Worm (Caenorhabditis elegans): ENCODE measurements around the gene gur-4.

gur-4 gene

ce11 chrII:14060885-14061284 is 43.7 kb upstream of the gur-4 start:
- TF ChIP-seq atf-7 (tag; optimal IDR thresholded peaks at IDR 0.05), result no peak
- peak; percentile 38; the same call in 1 of the 2 replicates for TF ChIP-seq egrh-3 (GFP tag; IDR thresholded peaks at IDR 0.05)

ce11 chrII:14063044-14063500 is 41.5 kb upstream of the gur-4 start, which contains the start of gene lem-2:
lem-2 (plus strand) TSS chrII:14063450.
- TF ChIP-seq snpc-1.3 (tag; optimal IDR thresholded peaks at IDR 0.05; ENCODE audit: insufficient read depth) (no peak), chd-7 (tag; optimal IDR thresholded peaks at IDR 0.05) (no peak), mes-4 (tag; optimal IDR thresholded peaks at IDR 0.05) (no peak), cebp-2 (GFP tag; IDR thresholded peaks at IDR 0.05) (no peak), madf-8 (GFP tag; conservative IDR thresholded peaks at IDR 0.05) (no peak; the same call in 1 of the 2 replicates), ceh-58 (GFP tag; IDR thresholded peaks at IDR 0.05) (no peak), mcd-1 (GFP tag; IDR thresholded peaks at IDR 0.05) (peak; percentile 94), unc-62 (GFP tag; optimal IDR thresholded peaks at IDR 0.05) (no peak), ccch-3 (GFP tag; optimal IDR thresholded peaks at IDR 0.05) (no peak), sea-2 (GFP tag; IDR thresholded peaks at IDR 0.05) (no peak), athp-1 (tag; optimal IDR thresholded peaks at IDR 0.05) (peak; percentile 40), nhr-120 (GFP tag; IDR thresholded peaks at IDR 0.05) (no peak), snpc-3.4 (tag; optimal IDR thresholded peaks at IDR 0.05) (no peak), madf-10 (tag; optimal IDR thresholded peaks at IDR 0.05) (peak; percentile 68), pbrm-1 (GFP tag; IDR thresholded peaks at IDR 0.05) (peak; percentile 64; the same call in 1 of the 2 replicates), ztf-6 (GFP tag; IDR thresholded peaks at IDR 0.05) (no peak), rec-8 (tag; optimal IDR thresholded peaks at IDR 0.05) (peak in 1 of 2 experiments; percentile 51), Y53F4B.3 (GFP tag; IDR thresholded peaks at IDR 0.05) (no peak), dox-1 (GFP tag; IDR thresholded peaks at IDR 0.05) (peak; percentile 80), F57A8.1 (GFP tag; optimal IDR thresholded peaks at IDR 0.05) (no peak), ztf-3 (GFP tag; optimal IDR thresholded peaks at IDR 0.05) (no peak), hlh-12 (tag; optimal IDR thresholded peaks at IDR 0.05) (no peak), hlh-26 (GFP tag; conservative IDR thresholded peaks at IDR 0.05) (no peak), nfya-2 (GFP tag; IDR thresholded peaks at IDR 0.05) (no peak), unc-130 (GFP tag; optimal IDR thresholded peaks at IDR 0.05) (peak; percentile 80), lag-1 (GFP tag; IDR thresholded peaks at IDR 0.05) (no peak), hmg-20 (GFP tag; IDR thresholded peaks at IDR 0.05) (no peak), ztf-25 (GFP tag; IDR thresholded peaks at IDR 0.05) (no peak), ceh-40 (GFP tag; IDR thresholded peaks at IDR 0.05) (no peak), ZK185.1 (tag; optimal IDR thresholded peaks at IDR 0.05; ENCODE audit: poor library complexity, severe bottlenecking) (no peak), attf-5 (GFP tag; optimal IDR thresholded peaks at IDR 0.05) (peak; percentile 91), cebp-1 (GFP tag; IDR thresholded peaks at IDR 0.05) (peak; percentile 81; the same call in 1 of the 2 replicates), cebp-1 (tag; optimal IDR thresholded peaks at IDR 0.05) (peak; percentile 90), ets-4 (GFP tag; optimal IDR thresholded peaks at IDR 0.05) (no peak), F33H1.4 (GFP tag; IDR thresholded peaks at IDR 0.05) (peak; percentile 38; the same call in 1 of the 2 replicates), F10E7.11 (tag; optimal IDR thresholded peaks at IDR 0.05) (no peak), ceh-79 (tag; optimal IDR thresholded peaks at IDR 0.05) (no peak), lin-40 (tag; optimal IDR thresholded peaks at IDR 0.05) (peak; percentile 59), K11D2.4 (GFP tag; IDR thresholded peaks at IDR 0.05) (0 out of 2 replicates have a peak, but pooled peaks have one; percentile 26), T26A5.8 (tag; optimal IDR thresholded peaks at IDR 0.05) (no peak), attf-3 (GFP tag; conservative IDR thresholded peaks at IDR 0.05) (peak; percentile 58), nhr-90 (tag; optimal IDR thresholded peaks at IDR 0.05) (no peak), B0035.1 (tag; optimal IDR thresholded peaks at IDR 0.05) (peak; percentile 12), nfya-1 (tag; optimal IDR thresholded peaks at IDR 0.05; ENCODE audit: borderline replicate concordance, insufficient read depth) (no peak), B0019.2 (GFP tag; conservative IDR thresholded peaks at IDR 0.05) (no peak)

Measured in whole organism, young adult.